Worm (Caenorhabditis elegans) whole organism, young adult: Measurements from ENCODE around the gene ZC262.4.

Source experiments
- B0019.2 ChIP-seq: fragments of 200-800 bp; sonication (Bioruptor generic); conservative IDR thresholded peaks from 2 replicates; pipeline ENCODE4 v1.3.6; 2022; ENCODE audit warnings: missing genetic modification reagents, missing genetic modification characterization, missing compliant biosample characterization
- Y67H2A.10 ChIP-seq: fragments of 200-800 bp; sonication (Bioruptor generic); conservative IDR thresholded peaks from 2 replicates; pipeline ENCODE4 v1.3.6; 2022; ENCODE audit warnings: missing genetic modification reagents, missing genetic modification characterization, missing compliant biosample characterization
- ceh-27 ChIP-seq: fragments of 200-800 bp; sonication (Bioruptor generic); optimal IDR thresholded peaks from 2 replicates; lab custom pipeline; 2018; ENCODE audit warnings: mild to moderate bottlenecking, missing genetic modification characterization, moderate library complexity, missing compliant biosample characterization

ce11 chrIII:8319100-8319499 is 15.2 kb downstream of the ZC262.4 start, which contains the start of gene F10E9.11:
- peak; percentile 74 for TF ChIP-seq B0019.2 (GFP tag; lab: Robert Waterston, UW)
- TF ChIP-seq ceh-27, result peak; percentile 95
- no peak; the same call in 1 of the 2 replicates for TF ChIP-seq Y67H2A.10 (GFP tag; lab: Robert Waterston, UW)
